Worm (Caenorhabditis elegans): ENCODE measurements around the gene fbxb-97.

DNA sequence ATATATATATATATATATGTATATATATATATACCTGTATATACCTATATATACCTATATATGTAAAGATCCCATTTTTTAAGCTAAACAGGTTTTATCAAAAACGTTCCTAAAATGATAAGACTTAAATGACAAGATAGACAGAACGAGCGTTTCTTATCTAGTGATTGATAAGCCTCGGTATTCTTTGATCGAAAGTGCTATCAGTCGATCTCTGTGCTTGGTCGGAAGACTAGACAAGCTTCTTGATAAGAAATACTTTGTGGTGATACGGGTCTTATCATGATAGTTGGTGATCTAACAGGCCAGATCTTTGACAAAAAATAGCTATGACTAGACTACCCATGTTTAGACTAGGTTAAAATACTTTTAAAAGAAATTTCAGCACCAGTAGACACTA lies 3.8 kb upstream of the fbxb-97 start:
- TF ChIP-seq snpc-4 (tag; optimal IDR thresholded peaks at IDR 0.05): no peak
- TF ChIP-seq nhr-12 (tag; optimal IDR thresholded peaks at IDR 0.05): no peak
- TF ChIP-seq ztf-11 (tag; optimal IDR thresholded peaks at IDR 0.05): no peak
- TF ChIP-seq mdl-1 (tag; optimal IDR thresholded peaks at IDR 0.05): no peak
- peak; percentile 44 for TF ChIP-seq egl-27 (tag; optimal IDR thresholded peaks at IDR 0.05)
- no peak for TF ChIP-seq ZK546.5 (tag; optimal IDR thresholded peaks at IDR 0.05)
- peak; percentile 52 for TF ChIP-seq pha-4 (tag; optimal IDR thresholded peaks at IDR 0.05)

Data from whole organism, L3 larva.